Worm (Caenorhabditis elegans) whole organism, L1 larva: Measurements from ENCODE around the gene amt-4.

ENCODE experiments used
- C34B4.2 ChIP-seq: sonication (generic microtip); optimal IDR thresholded peaks from 2 replicates; lab custom pipeline; 2017; ENCODE audit warnings: mild to moderate bottlenecking, missing genetic modification characterization, missing compliant biosample characterization
- elt-3 ChIP-seq, 6 experiments: fragments of 150-350 bp in 1 of 6; sonication (generic microtip); optimal IDR thresholded peaks; 2 replicates each; lab custom pipeline; 2017 to 2018; ENCODE audit warnings: missing biosample characterization in 6 of 6, missing genetic modification characterization in 6 of 6, inconsistent platforms in 1 of 6
- lin-39 ChIP-seq: fragments of 150-350 bp; optimal IDR thresholded peaks from 2 replicates; lab custom pipeline; 2014; ENCODE audit warnings: missing biosample characterization, missing genetic modification reagents, missing genetic modification characterization
- mab-9 ChIP-seq: fragments of 200-800 bp; sonication (Bioruptor generic); IDR thresholded peaks from 2 replicates; pipeline ENCODE4 v1.3.6; 2022; ENCODE audit warnings: missing genetic modification reagents, missing genetic modification characterization, missing compliant biosample characterization
- pqm-1 ChIP-seq: sonication (generic microtip); optimal IDR thresholded peaks from 3 replicates; lab custom pipeline; 2017; ENCODE audit warnings: missing biosample characterization, missing genetic modification characterization
- snpc-4 ChIP-seq: fragments of 150-350 bp; optimal IDR thresholded peaks from 2 replicates; lab custom pipeline; 2014; ENCODE audit warnings: missing biosample characterization, missing genetic modification characterization
- zag-1 ChIP-seq: fragments of 150-350 bp; optimal IDR thresholded peaks from 2 replicates; lab custom pipeline; 2014; ENCODE audit warnings: missing biosample characterization, missing genetic modification characterization

- no peak for TF ChIP-seq pqm-1
- no peak for TF ChIP-seq lin-39
- no peak for TF ChIP-seq snpc-4 (tag; lab: Kevin White, UChicago)
- no peak for TF ChIP-seq C34B4.2
- no peak for TF ChIP-seq elt-3 (tag; optimal IDR thresholded peaks at IDR 0.05; lab: Kevin White, UChicago)
- TF ChIP-seq zag-1 (tag; lab: Kevin White, UChicago), result no peak
- no peak for TF ChIP-seq mab-9 (GFP tag; lab: Robert Waterston, UW)
Observed at ce11 chrX:4588462-4588861, 23.4 kb downstream of the amt-4 start, which contains the start of gene lnp-1.
